Fruit fly (Drosophila melanogaster): ENCODE results near the gene CG13907.

The CG13907 gene

DNA sequence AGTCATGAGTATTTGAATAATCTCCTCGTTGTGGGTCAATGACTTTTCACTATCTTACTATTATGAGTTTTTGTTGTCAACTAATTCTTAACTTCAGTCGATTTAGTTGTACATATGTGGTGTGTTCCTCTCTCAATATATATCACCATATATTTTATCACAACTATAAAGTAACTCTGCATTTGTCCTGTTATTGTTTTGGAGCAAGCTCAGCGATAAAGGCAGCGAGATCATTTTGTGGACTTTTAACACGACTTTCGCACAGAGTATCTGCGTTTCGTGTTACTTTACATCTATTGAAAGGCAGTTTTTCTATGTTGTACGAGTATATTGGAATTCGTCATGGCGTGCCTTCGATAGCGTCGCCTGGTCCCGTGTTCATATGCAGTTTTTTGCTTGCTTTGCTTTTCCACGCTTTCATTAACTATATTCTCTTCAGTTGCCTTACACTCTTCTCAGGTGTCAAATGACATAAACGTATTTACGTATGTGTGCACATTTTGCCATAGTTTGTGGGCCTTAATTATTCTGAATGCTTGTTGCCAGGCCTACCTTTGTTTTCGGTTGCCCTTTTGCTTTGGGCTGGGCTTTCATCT is 6.3 kb downstream of the CG13907 start:
- TF ChIP-seq CG12391 (tag; optimal IDR thresholded peaks at IDR 0.05), result no peak
- TF ChIP-seq repo (GFP tag; optimal IDR thresholded peaks at IDR 0.05), result no peak
- TF ChIP-seq kay (GFP tag; optimal IDR thresholded peaks at IDR 0.05), result no peak
- TF ChIP-seq sens (GFP tag), result peak; percentile 7
- TF ChIP-seq Poxn (GFP tag; IDR thresholded peaks at IDR 0.05), result no peak
- TF ChIP-seq D19A (tag; optimal IDR thresholded peaks at IDR 0.05), result peak; percentile 89
- no peak for TF ChIP-seq CG2202 (tag; optimal IDR thresholded peaks at IDR 0.05)
- TF ChIP-seq tna (GFP tag; IDR thresholded peaks at IDR 0.05; ENCODE audit: partially characterized antibody), result no peak
- no peak for TF ChIP-seq CG17829 (tag; optimal IDR thresholded peaks at IDR 0.05)
- no peak for TF ChIP-seq nau (GFP tag; optimal IDR thresholded peaks at IDR 0.05)
- TF ChIP-seq stc (GFP tag; IDR thresholded peaks at IDR 0.05), result no peak
- TF ChIP-seq nerfin-1 (tag; optimal IDR thresholded peaks at IDR 0.05), result no peak
- no peak for TF ChIP-seq Hr3 (GFP tag; optimal IDR thresholded peaks at IDR 0.05)

DNA sequence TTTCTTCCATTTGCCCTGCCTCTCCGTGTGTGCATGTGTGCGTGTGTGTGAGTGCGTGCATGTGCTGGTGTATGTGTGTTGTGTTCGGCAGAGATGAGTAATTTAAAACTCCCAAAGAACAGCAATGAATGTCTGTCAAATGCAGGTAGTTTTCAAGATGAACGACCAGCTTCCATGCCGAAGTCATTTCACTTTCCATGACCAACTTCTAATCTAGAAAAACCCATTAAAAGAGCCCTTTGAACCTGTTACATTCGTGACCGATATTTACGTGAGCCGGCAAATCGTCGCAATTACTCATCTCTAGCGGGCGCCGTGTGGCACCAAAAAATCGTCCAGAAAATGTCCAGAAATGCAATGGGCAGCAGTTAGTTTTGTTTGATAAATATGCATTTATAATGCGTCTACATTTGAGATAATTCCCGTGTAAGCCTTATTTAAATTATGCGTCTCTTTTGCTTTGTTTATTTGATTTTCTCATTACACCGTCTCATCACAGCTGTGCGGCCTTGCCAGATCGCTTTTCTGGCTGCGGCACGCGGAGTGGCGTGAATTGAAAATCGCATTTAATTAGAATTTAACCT is 9.3 kb downstream of the CG13907 start:
- TF ChIP-seq chinmo (GFP tag; IDR thresholded peaks at IDR 0.05; ENCODE audit: partially characterized antibody) (peak; percentile 75; the same call in 1 of the 4 replicates), CG7357 (GFP tag; IDR thresholded peaks at IDR 0.05) (no peak), esg (GFP tag; conservative IDR thresholded peaks at IDR 0.05) (no peak), Hr3 (GFP tag; optimal IDR thresholded peaks at IDR 0.05) (peak; percentile 40), CG3163 (GFP tag; optimal IDR thresholded peaks at IDR 0.05) (peak; percentile 24), Neu2 (GFP tag; optimal IDR thresholded peaks at IDR 0.05; ENCODE audit: borderline replicate concordance) (peak; percentile 99), CG12659 (GFP tag; optimal IDR thresholded peaks at IDR 0.05) (peak; percentile 19), CG12071 (GFP tag; optimal IDR thresholded peaks at IDR 0.05) (no peak), CG2129 (GFP tag; IDR thresholded peaks at IDR 0.05; ENCODE audit: partially characterized antibody) (peak; percentile 64), lov (optimal IDR thresholded peaks at IDR 0.05) (no peak), lov (GFP tag; IDR thresholded peaks at IDR 0.05) (no peak), Drgx (GFP tag; IDR thresholded peaks at IDR 0.05) (no peak), Oli (tag; optimal IDR thresholded peaks at IDR 0.05) (peak; percentile 12), ken (GFP tag; IDR thresholded peaks at IDR 0.05) (peak; percentile 64), CG32532 (GFP tag; IDR thresholded peaks at IDR 0.05) (peak; percentile 61), Dip3 (GFP tag; optimal IDR thresholded peaks at IDR 0.05) (peak; percentile 18), CG11504 (tag; optimal IDR thresholded peaks at IDR 0.05) (peak; percentile 41), stwl (tag; optimal IDR thresholded peaks at IDR 0.05) (peak; percentile 30), YL-1 (GFP tag; optimal IDR thresholded peaks at IDR 0.05) (peak; percentile 56), cg (GFP tag; optimal IDR thresholded peaks at IDR 0.05) (peak; percentile 91), NK7.1 (GFP tag; optimal IDR thresholded peaks at IDR 0.05) (peak; percentile 26), CG30431 (GFP tag; optimal IDR thresholded peaks at IDR 0.05) (no peak), Ets65A (GFP tag) (peak; percentile 92), CG3065 (GFP tag; optimal IDR thresholded peaks at IDR 0.05) (no peak), Blimp-1 (GFP tag; optimal IDR thresholded peaks at IDR 0.05) (peak; percentile 45), CG1602 (GFP tag; optimal IDR thresholded peaks at IDR 0.05) (peak; percentile 21), CG3995 (GFP tag; optimal IDR thresholded peaks at IDR 0.05) (peak; percentile 78), CrebB (tag; optimal IDR thresholded peaks at IDR 0.05) (no peak), hkb (optimal IDR thresholded peaks at IDR 0.05) (peak; percentile 73), hkb (GFP tag; IDR thresholded peaks at IDR 0.05) (no peak), Rfx (GFP tag; IDR thresholded peaks at IDR 0.05) (peak; percentile 53; the same call in 1 of the 2 replicates), slp2 (GFP tag; optimal IDR thresholded peaks at IDR 0.05) (peak; percentile 60), bab2 (GFP tag; optimal IDR thresholded peaks at IDR 0.05) (peak; percentile 38), Vsx1 (GFP tag; optimal IDR thresholded peaks at IDR 0.05) (no peak), CG6813 (GFP tag; optimal IDR thresholded peaks at IDR 0.05) (no peak), Ssrp (tag; optimal IDR thresholded peaks at IDR 0.05) (no peak), luna (GFP tag; optimal IDR thresholded peaks at IDR 0.05) (peak; percentile 63)
